Worm (Caenorhabditis elegans) whole organism, L1 larva: ENCODE measurements around the gene F43C11.4.
A peak's percentile ranks its signal among the peaks of the same experiment; 100 is the strongest.

Source experiments
- C16A3.4 ChIP-seq: fragments of 150-350 bp; optimal IDR thresholded peaks from 2 replicates; lab custom pipeline; 2014; ENCODE audit warnings: missing biosample characterization, missing genetic modification characterization
- C34B4.2 ChIP-seq: sonication (generic microtip); optimal IDR thresholded peaks from 2 replicates; lab custom pipeline; 2017; ENCODE audit warnings: mild to moderate bottlenecking, missing genetic modification characterization, missing compliant biosample characterization
- Y116A8C.19 ChIP-seq: sonication (generic microtip); optimal IDR thresholded peaks from 2 replicates; lab custom pipeline; 2016; ENCODE audit warnings: missing compliant biosample characterization, missing genetic modification characterization, borderline replicate concordance
- aha-1 ChIP-seq: fragments of 150-350 bp; optimal IDR thresholded peaks from 2 replicates; lab custom pipeline; 2014; ENCODE audit warnings: missing biosample characterization, missing genetic modification characterization
- aly-2 ChIP-seq: fragments of 150-350 bp; optimal IDR thresholded peaks from 2 replicates; lab custom pipeline; 2014; ENCODE audit warnings: missing biosample characterization, missing genetic modification characterization
- ama-1 ChIP-seq: fragments of 150-350 bp; optimal IDR thresholded peaks from 2 replicates; lab custom pipeline; 2014
- ceh-63 ChIP-seq: fragments of 200-800 bp; sonication (Bioruptor generic); optimal IDR thresholded peaks from 2 replicates; lab custom pipeline; 2018; ENCODE audit warnings: mild to moderate bottlenecking, missing genetic modification characterization, missing compliant biosample characterization
- ceh-82 ChIP-seq, 3 experiments: fragments of 150-350 bp in 1 of 3; sonication (generic microtip) in 2 of 3; optimal IDR thresholded peaks; 2 replicates each; lab custom pipeline; 2014 to 2017; ENCODE audit warnings: missing biosample characterization in 3 of 3, missing genetic modification characterization in 3 of 3
- ceh-90 ChIP-seq: sonication (generic microtip); optimal IDR thresholded peaks from 2 replicates; lab custom pipeline; 2016; ENCODE audit warnings: missing genetic modification characterization, missing compliant biosample characterization
- ces-1 ChIP-seq: fragments of 150-350 bp; optimal IDR thresholded peaks from 2 replicates; lab custom pipeline; 2014; ENCODE audit warnings: missing biosample characterization, missing genetic modification reagents, missing genetic modification characterization
- dpl-1 ChIP-seq, 3 experiments: fragments of 150-350 bp in 2 of 3; sonication (generic microtip) in 1 of 3; optimal IDR thresholded peaks; 2 replicates each; lab custom pipeline; 2014 to 2017; ENCODE audit warnings: missing biosample characterization in 3 of 3, missing genetic modification characterization in 3 of 3, missing genetic modification reagents in 3 of 3
- egl-13 ChIP-seq: sonication (generic microtip); optimal IDR thresholded peaks from 2 replicates; lab custom pipeline; 2016; ENCODE audit warnings: missing genotype, missing genetic modification reagents, missing genetic modification characterization, missing compliant biosample characterization
- egl-27 ChIP-seq, 2 experiments: fragments of 150-350 bp in 1 of 2; sonication (generic microtip); optimal IDR thresholded peaks; 3 replicates each; lab custom pipeline; 2017 to 2018; ENCODE audit warnings: missing biosample characterization in 2 of 2, missing genetic modification characterization in 2 of 2, missing genetic modification reagents in 2 of 2
- elt-3 ChIP-seq, 6 experiments: fragments of 150-350 bp in 1 of 6; sonication (generic microtip); optimal IDR thresholded peaks; 2 replicates each; lab custom pipeline; 2017 to 2018; ENCODE audit warnings: missing biosample characterization in 6 of 6, missing genetic modification characterization in 6 of 6, inconsistent platforms in 1 of 6
- fkh-8 ChIP-seq: sonication (generic microtip); optimal IDR thresholded peaks from 2 replicates; lab custom pipeline; 2016; ENCODE audit warnings: mild to moderate bottlenecking, missing genetic modification characterization, missing compliant biosample characterization
- fos-1 ChIP-seq: fragments of 150-350 bp; optimal IDR thresholded peaks from 2 replicates; lab custom pipeline; 2014; ENCODE audit warnings: missing biosample characterization, missing genetic modification characterization
- grh-1 ChIP-seq: fragments of 200-800 bp; sonication (Bioruptor generic); IDR thresholded peaks from 2 replicates; pipeline ENCODE4 v1.3.6; 2022; ENCODE audit warnings: missing genetic modification reagents, missing genetic modification characterization, missing compliant biosample characterization
- hlh-17 ChIP-seq: fragments of 200-800 bp; sonication (Bioruptor generic); optimal IDR thresholded peaks from 2 replicates; lab custom pipeline; 2018; ENCODE audit warnings: missing genetic modification characterization, mild to moderate bottlenecking, missing compliant biosample characterization, moderate library complexity, borderline replicate concordance
- hlh-4 ChIP-seq: sonication (generic microtip); optimal IDR thresholded peaks from 2 replicates; lab custom pipeline; 2016; ENCODE audit warnings: mild to moderate bottlenecking, missing genetic modification characterization, missing compliant biosample characterization
- jun-1 ChIP-seq: fragments of 150-350 bp; optimal IDR thresholded peaks from 2 replicates; lab custom pipeline; 2014; ENCODE audit warnings: missing biosample characterization, missing genetic modification reagents, missing genetic modification characterization
- lin-13 ChIP-seq: fragments of 150-350 bp; optimal IDR thresholded peaks from 2 replicates; lab custom pipeline; 2014; ENCODE audit warnings: missing biosample characterization, missing genetic modification reagents, missing genetic modification characterization
- lin-35 ChIP-seq, 2 experiments: fragments of 150-350 bp; optimal IDR thresholded peaks; 2 replicates each; lab custom pipeline; 2014; ENCODE audit warnings: missing biosample characterization in 2 of 2, missing genetic modification characterization in 2 of 2, missing genetic modification reagents in 2 of 2
- lir-3 ChIP-seq: sonication (generic microtip); optimal IDR thresholded peaks from 2 replicates; lab custom pipeline; 2016; ENCODE audit warnings: mild to moderate bottlenecking, missing genetic modification characterization, moderate library complexity, missing compliant biosample characterization; ENCODE audit not compliant: poor library complexity
- mef-2 ChIP-seq: fragments of 150-350 bp; optimal IDR thresholded peaks from 2 replicates; lab custom pipeline; 2014; ENCODE audit warnings: missing biosample characterization, missing genetic modification characterization
- nhr-11 ChIP-seq: fragments of 150-350 bp; optimal IDR thresholded peaks from 2 replicates; lab custom pipeline; 2014; ENCODE audit warnings: missing biosample characterization, missing genetic modification characterization
- nhr-19 ChIP-seq: fragments of 200-800 bp; sonication (Bioruptor generic); conservative IDR thresholded peaks from 2 replicates; pipeline ENCODE4 v1.3.6; 2022; ENCODE audit warnings: missing genetic modification characterization, missing compliant biosample characterization
- nhr-20 ChIP-seq: sonication (generic microtip); optimal IDR thresholded peaks from 2 replicates; lab custom pipeline; 2016; ENCODE audit warnings: mild to moderate bottlenecking, missing genetic modification characterization, missing compliant biosample characterization
- nhr-28 ChIP-seq: fragments of 150-350 bp; optimal IDR thresholded peaks from 2 replicates; lab custom pipeline; 2014; ENCODE audit warnings: missing biosample characterization, missing genetic modification characterization
- nhr-71 ChIP-seq: sonication (generic microtip); optimal IDR thresholded peaks from 2 replicates; lab custom pipeline; 2016; ENCODE audit warnings: mild to moderate bottlenecking, missing genetic modification characterization, moderate library complexity, missing compliant biosample characterization
- nhr-76 ChIP-seq: sonication (generic microtip); optimal IDR thresholded peaks from 2 replicates; lab custom pipeline; 2017; ENCODE audit warnings: missing biosample characterization, missing genetic modification characterization
- nhr-77 ChIP-seq: fragments of 150-350 bp; optimal IDR thresholded peaks from 2 replicates; lab custom pipeline; 2014; ENCODE audit warnings: missing biosample characterization, missing genetic modification characterization
- nhr-85 ChIP-seq: sonication (generic microtip); peaks from one replicate; lab custom pipeline; 2016; ENCODE audit warnings: missing genetic modification characterization, inconsistent platforms, missing compliant biosample characterization
- nhr-90 ChIP-seq: sonication (generic microtip); optimal IDR thresholded peaks from 2 replicates; lab custom pipeline; 2016; ENCODE audit warnings: mild to moderate bottlenecking, missing genetic modification characterization, missing compliant biosample characterization; ENCODE audit not compliant: poor library complexity
- pag-3 ChIP-seq: sonication (generic microtip); optimal IDR thresholded peaks from 2 replicates; lab custom pipeline; 2017; ENCODE audit warnings: missing genetic modification characterization, mild to moderate bottlenecking, missing compliant biosample characterization, antibody characterized with exemption, borderline replicate concordance; ENCODE audit not compliant: insufficient read depth
- pax-3 ChIP-seq: fragments of 200-800 bp; sonication (Bioruptor generic); optimal IDR thresholded peaks from 2 replicates; lab custom pipeline; 2018; ENCODE audit warnings: mild to moderate bottlenecking, missing genetic modification characterization, moderate library complexity, missing compliant biosample characterization
- pqm-1 ChIP-seq: sonication (generic microtip); optimal IDR thresholded peaks from 3 replicates; lab custom pipeline; 2017; ENCODE audit warnings: missing biosample characterization, missing genetic modification characterization
- skn-1 ChIP-seq: fragments of 150-350 bp; optimal IDR thresholded peaks from 2 replicates; lab custom pipeline; 2014; ENCODE audit warnings: missing biosample characterization, missing genetic modification characterization
- sox-4 ChIP-seq: sonication (generic microtip); optimal IDR thresholded peaks from 2 replicates; lab custom pipeline; 2016; ENCODE audit warnings: missing genetic modification characterization, missing compliant biosample characterization
- swsn-7 ChIP-seq: sonication (generic microtip); optimal IDR thresholded peaks from 2 replicates; lab custom pipeline; 2016; ENCODE audit warnings: missing genetic modification characterization, missing compliant biosample characterization
- tlp-1 ChIP-seq: fragments of 150-350 bp; optimal IDR thresholded peaks from 2 replicates; lab custom pipeline; 2014; ENCODE audit warnings: missing biosample characterization, missing genetic modification characterization
- unc-130 ChIP-seq: fragments of 150-350 bp; optimal IDR thresholded peaks from 2 replicates; lab custom pipeline; 2017; ENCODE audit warnings: missing biosample characterization, missing genetic modification characterization, inconsistent platforms
- unc-86 ChIP-seq: sonication (generic microtip); optimal IDR thresholded peaks from 2 replicates; lab custom pipeline; 2016; ENCODE audit warnings: missing genetic modification characterization, missing compliant biosample characterization
- xbp-1 ChIP-seq: sonication (generic microtip); optimal IDR thresholded peaks from 2 replicates; lab custom pipeline; 2016; ENCODE audit warnings: missing genetic modification characterization, missing compliant biosample characterization
- zag-1 ChIP-seq: fragments of 150-350 bp; optimal IDR thresholded peaks from 2 replicates; lab custom pipeline; 2014; ENCODE audit warnings: missing biosample characterization, missing genetic modification characterization
- ztf-4 ChIP-seq: fragments of 150-350 bp; optimal IDR thresholded peaks from 2 replicates; lab custom pipeline; 2014; ENCODE audit warnings: missing biosample characterization, missing genetic modification characterization

The F43C11.4 gene

ce11 chrII:2378465-2379009 is 31.8 kb downstream of the F43C11.4 start (continued):
- TF ChIP-seq nhr-71 (peak; percentile 65), pag-3 (tag; lab: Kevin White, UChicago) (no peak), C34B4.2 (tag; lab: Kevin White, UChicago) (no peak), fkh-8 (no peak), ceh-82 (tag; optimal IDR thresholded peaks at IDR 0.05; lab: Kevin White, UChicago) (no peak), ama-1 (lab: Kevin White, UChicago) (no peak), aha-1 (no peak), C16A3.4 (tag; lab: Kevin White, UChicago) (no peak), sox-4 (tag; lab: Kevin White, UChicago) (no peak), aly-2 (tag; lab: Kevin White, UChicago) (no peak), nhr-76 (tag; lab: Kevin White, UChicago) (no peak), unc-86 (tag; lab: Kevin White, UChicago) (no peak), elt-3 (tag; optimal IDR thresholded peaks at IDR 0.05; lab: Kevin White, UChicago) (no peak), nhr-19 (GFP tag; lab: Robert Waterston, UW) (peak; percentile 19; the same call in 1 of the 2 replicates), skn-1 (no peak), nhr-85 (tag; lab: Kevin White, UChicago) (no peak), ceh-63 (GFP tag; lab: Kevin White, UChicago) (no peak), xbp-1 (tag; lab: Kevin White, UChicago) (no peak), lin-35 (GFP tag; optimal IDR thresholded peaks at IDR 0.05; lab: Kevin White, UChicago) (peak in 1 of 2 experiments; percentile 60), dpl-1 (GFP tag; optimal IDR thresholded peaks at IDR 0.05; lab: Kevin White, UChicago) (no peak), lir-3 (tag; lab: Kevin White, UChicago) (no peak), ztf-4 (tag; lab: Kevin White, UChicago) (no peak), mef-2 (tag; lab: Kevin White, UChicago) (no peak), ces-1 (GFP tag; lab: Kevin White, UChicago) (no peak), nhr-90 (tag; lab: Kevin White, UChicago) (peak; percentile 59), ceh-90 (tag; lab: Kevin White, UChicago) (no peak), unc-130 (no peak), egl-13 (tag; lab: Kevin White, UChicago) (peak; percentile 94), Y116A8C.19 (tag; lab: Kevin White, UChicago) (no peak), pqm-1 (tag; lab: Kevin White, UChicago) (peak; percentile 96), nhr-20 (tag; lab: Kevin White, UChicago) (peak; percentile 58)

- no peak for TF ChIP-seq swsn-7 (tag; lab: Kevin White, UChicago)
- no peak for TF ChIP-seq nhr-77 (tag; lab: Kevin White, UChicago)
- TF ChIP-seq jun-1: no peak
- TF ChIP-seq pax-3 (tag; lab: Kevin White, UChicago): no peak
- TF ChIP-seq hlh-4 (tag; lab: Kevin White, UChicago): no peak
Measured at ce11 chrII:2379673-2380072, 32.9 kb downstream of the F43C11.4 start.

ce11 chrII:2380174-2380573 is 33.4 kb downstream of the F43C11.4 start, which contains the start of gene F16G10.7:
Gene F16G10.7 (minus strand): TSS chrII:2380274.
- TF ChIP-seq nhr-28 (no peak), nhr-19 (GFP tag; lab: Robert Waterston, UW) (no peak), zag-1 (tag; lab: Kevin White, UChicago) (no peak)

- TF ChIP-seq unc-130 (no peak), grh-1 (GFP tag; lab: Robert Waterston, UW) (no peak), C16A3.4 (tag; lab: Kevin White, UChicago) (no peak), sox-4 (tag; lab: Kevin White, UChicago) (no peak), hlh-17 (GFP tag; lab: Kevin White, UChicago) (no peak), egl-27 (tag; optimal IDR thresholded peaks at IDR 0.05; lab: Kevin White, UChicago) (no peak), tlp-1 (tag; lab: Kevin White, UChicago) (no peak), C34B4.2 (tag; lab: Kevin White, UChicago) (no peak), fos-1 (tag; lab: Kevin White, UChicago) (no peak), lin-13 (GFP tag; lab: Kevin White, UChicago) (no peak), nhr-11 (tag; lab: Kevin White, UChicago) (no peak)
Measured at ce11 chrII:2383334-2383733, 36.6 kb downstream of the F43C11.4 start, which contains the start of gene F16G10.8. Gene F16G10.8 (minus strand): TSS chrII:2383434.
